Worm (Caenorhabditis elegans): ENCODE results near the gene glf-1.

Gene glf-1

ce11 chrIV:5884500-5884899, 1.1 kb upstream of the glf-1 start, which contains the start of gene H04M03.11 (continued):
- TF ChIP-seq attf-3 (GFP tag; conservative IDR thresholded peaks at IDR 0.05), result no peak
- no peak for TF ChIP-seq ceh-27 (GFP tag; optimal IDR thresholded peaks at IDR 0.05)

ce11 chrIV:5886605-5887004, 970 bp downstream of the glf-1 start:
- TF ChIP-seq snpc-4 (GFP tag; optimal IDR thresholded peaks at IDR 0.05), result no peak
- TF ChIP-seq snpc-4 (tag; optimal IDR thresholded peaks at IDR 0.05), result no peak
- no peak for TF ChIP-seq hlh-12 (tag; optimal IDR thresholded peaks at IDR 0.05)
- no peak for TF ChIP-seq tbx-9 (tag; optimal IDR thresholded peaks at IDR 0.05; ENCODE audit: borderline replicate concordance)
- TF ChIP-seq hmg-1.2 (GFP tag; IDR thresholded peaks at IDR 0.05), result no peak
- TF ChIP-seq athp-1 (tag; optimal IDR thresholded peaks at IDR 0.05), result no peak
- TF ChIP-seq cebp-1 (GFP tag; IDR thresholded peaks at IDR 0.05), result no peak
- TF ChIP-seq cebp-1 (tag; optimal IDR thresholded peaks at IDR 0.05), result no peak
- no peak for TF ChIP-seq akir-1 (GFP tag; optimal IDR thresholded peaks at IDR 0.05)
- no peak for TF ChIP-seq dpl-1 (GFP tag; optimal IDR thresholded peaks at IDR 0.05)
- no peak for TF ChIP-seq dox-1 (GFP tag; IDR thresholded peaks at IDR 0.05)
- no peak for TF ChIP-seq aptf-2 (GFP tag; conservative IDR thresholded peaks at IDR 0.05)
- TF ChIP-seq K12H6.12 (tag; optimal IDR thresholded peaks at IDR 0.05), result no peak
- TF ChIP-seq lsl-1 (GFP tag; optimal IDR thresholded peaks at IDR 0.05), result no peak
- no peak for TF ChIP-seq ceh-79 (tag; optimal IDR thresholded peaks at IDR 0.05)
- no peak for TF ChIP-seq lir-1 (GFP tag; conservative IDR thresholded peaks at IDR 0.05)
- no peak for TF ChIP-seq F22D6.2 (tag; optimal IDR thresholded peaks at IDR 0.05)
- TF ChIP-seq dpff-1 (tag; optimal IDR thresholded peaks at IDR 0.05), result no peak
- no peak for TF ChIP-seq repo-1 (tag; optimal IDR thresholded peaks at IDR 0.05)
- TF ChIP-seq F57A8.1 (GFP tag; optimal IDR thresholded peaks at IDR 0.05), result no peak
- TF ChIP-seq nhr-120 (GFP tag; IDR thresholded peaks at IDR 0.05), result no peak

ce11 chrIV:5891265-5891664, 5.6 kb downstream of the glf-1 start, which contains the start of gene H04M03.3:
TSS of gene H04M03.3 (plus strand) at chrIV:5891565.
- no peak for TF ChIP-seq ceh-58 (GFP tag; IDR thresholded peaks at IDR 0.05)
- peak; percentile 8 for TF ChIP-seq efl-1 (GFP tag; optimal IDR thresholded peaks at IDR 0.05)

ce11 chrIV:5895190-5895589, 9.6 kb downstream of the glf-1 start, which contains the start of gene nspb-6:
TSS of gene nspb-6 (plus strand) at chrIV:5895490.
- TF ChIP-seq efl-1 (GFP tag; optimal IDR thresholded peaks at IDR 0.05) (no peak), snpc-4 (GFP tag; optimal IDR thresholded peaks at IDR 0.05) (no peak), snpc-4 (tag; optimal IDR thresholded peaks at IDR 0.05) (no peak), hlh-26 (GFP tag; conservative IDR thresholded peaks at IDR 0.05) (no peak), F49E8.2 (tag; optimal IDR thresholded peaks at IDR 0.05; ENCODE audit: insufficient read depth) (no peak), ztf-3 (GFP tag; optimal IDR thresholded peaks at IDR 0.05) (no peak), lsl-1 (GFP tag; optimal IDR thresholded peaks at IDR 0.05) (no peak), nhr-90 (tag; optimal IDR thresholded peaks at IDR 0.05) (no peak), madf-6 (GFP tag; IDR thresholded peaks at IDR 0.05) (no peak), chd-7 (tag; optimal IDR thresholded peaks at IDR 0.05) (no peak), B0336.3 (GFP tag; IDR thresholded peaks at IDR 0.05) (no peak), pbrm-1 (GFP tag; IDR thresholded peaks at IDR 0.05) (no peak), F33H1.4 (GFP tag; IDR thresholded peaks at IDR 0.05) (no peak), unc-62 (GFP tag; optimal IDR thresholded peaks at IDR 0.05) (no peak)
